Fruit fly (Drosophila melanogaster): Measurements from ENCODE around the gene TotM.

Gene TotM

dm6 chr2L:5367983-5368382, 38.3 kb downstream of the TotM start:
- TF ChIP-seq Snoo (tag; optimal IDR thresholded peaks at IDR 0.05), result no peak
- no peak for TF ChIP-seq CG9948 (tag; optimal IDR thresholded peaks at IDR 0.05)
- no peak for TF ChIP-seq CG34367 (tag; optimal IDR thresholded peaks at IDR 0.05)
- TF ChIP-seq CG8159 (tag; optimal IDR thresholded peaks at IDR 0.05), result no peak
- no peak for TF ChIP-seq CG8301 (tag; optimal IDR thresholded peaks at IDR 0.05)
- no peak for TF ChIP-seq CG13204 (GFP tag; optimal IDR thresholded peaks at IDR 0.05)
- no peak for TF ChIP-seq gl (tag; optimal IDR thresholded peaks at IDR 0.05)
- no peak for TF ChIP-seq fd96Ca (GFP tag; IDR thresholded peaks at IDR 0.05)
- no peak for TF ChIP-seq Ets98B (GFP tag; IDR thresholded peaks at IDR 0.05)
- no peak for TF ChIP-seq CG15710 (tag; optimal IDR thresholded peaks at IDR 0.05)
- no peak for TF ChIP-seq CG32121 (GFP tag; IDR thresholded peaks at IDR 0.05)
- TF ChIP-seq CG10348 (GFP tag; IDR thresholded peaks at IDR 0.05), result no peak

dm6 chr2L:5372552-5372951, 42.9 kb downstream of the TotM start:
- TF ChIP-seq CG15710 (tag; optimal IDR thresholded peaks at IDR 0.05), result peak; percentile 81
- TF ChIP-seq Pif1B (GFP tag; optimal IDR thresholded peaks at IDR 0.05), result peak; percentile 13
- TF ChIP-seq Pif1A (GFP tag; optimal IDR thresholded peaks at IDR 0.05), result peak; percentile 58
- TF ChIP-seq gl (tag; optimal IDR thresholded peaks at IDR 0.05), result peak; percentile 58
- TF ChIP-seq CG14655 (GFP tag; optimal IDR thresholded peaks at IDR 0.05), result peak; percentile 59
- TF ChIP-seq CG13204 (GFP tag; optimal IDR thresholded peaks at IDR 0.05), result peak; percentile 53
- TF ChIP-seq CG8301 (tag; optimal IDR thresholded peaks at IDR 0.05), result peak; percentile 17
- TF ChIP-seq CG9948 (tag; optimal IDR thresholded peaks at IDR 0.05), result peak; percentile 77
- TF ChIP-seq CG8159 (tag; optimal IDR thresholded peaks at IDR 0.05), result peak; percentile 82
- no peak for TF ChIP-seq Ets98B (GFP tag; IDR thresholded peaks at IDR 0.05)
- peak; percentile 84 for TF ChIP-seq CG34367 (tag; optimal IDR thresholded peaks at IDR 0.05)
- TF ChIP-seq CG17806 (tag; optimal IDR thresholded peaks at IDR 0.05), result peak; percentile 82
- peak; percentile 30 for TF ChIP-seq D1 (tag; optimal IDR thresholded peaks at IDR 0.05)
- peak; percentile 35; the same call in 1 of the 2 replicates for TF ChIP-seq CG12605 (GFP tag; IDR thresholded peaks at IDR 0.05)
- no peak for TF ChIP-seq EcR (GFP tag; optimal IDR thresholded peaks at IDR 0.05)
- TF ChIP-seq CG10348 (GFP tag; IDR thresholded peaks at IDR 0.05), result no peak
- TF ChIP-seq Snoo (tag; optimal IDR thresholded peaks at IDR 0.05), result no peak

- TF ChIP-seq Pif1B (GFP tag; optimal IDR thresholded peaks at IDR 0.05) (peak; percentile 18), CG10348 (GFP tag; IDR thresholded peaks at IDR 0.05) (no peak), CG9948 (tag; optimal IDR thresholded peaks at IDR 0.05) (peak; percentile 39), D1 (tag; optimal IDR thresholded peaks at IDR 0.05) (no peak), CG14655 (GFP tag; optimal IDR thresholded peaks at IDR 0.05) (peak; percentile 65), CG15710 (tag; optimal IDR thresholded peaks at IDR 0.05) (peak; percentile 33), CG17806 (tag; optimal IDR thresholded peaks at IDR 0.05) (peak; percentile 41), rn (GFP tag; IDR thresholded peaks at IDR 0.05) (no peak), CG8159 (tag; optimal IDR thresholded peaks at IDR 0.05) (peak; percentile 60), CG34367 (tag; optimal IDR thresholded peaks at IDR 0.05) (peak; percentile 9), EcR (GFP tag; optimal IDR thresholded peaks at IDR 0.05) (no peak)
These were observed 44.6 kb downstream of the TotM start for dm6 chr2L:5374216-5374615.

- no peak for TF ChIP-seq CG4496 (GFP tag; IDR thresholded peaks at IDR 0.05)
- TF ChIP-seq CG14655 (GFP tag; optimal IDR thresholded peaks at IDR 0.05), result no peak
- TF ChIP-seq Pif1B (GFP tag; optimal IDR thresholded peaks at IDR 0.05), result no peak
- TF ChIP-seq CG32121 (GFP tag; IDR thresholded peaks at IDR 0.05), result no peak
- TF ChIP-seq CG12605 (GFP tag; IDR thresholded peaks at IDR 0.05), result no peak
- TF ChIP-seq CG9948 (tag; optimal IDR thresholded peaks at IDR 0.05), result no peak
- no peak for TF ChIP-seq Snoo (tag; optimal IDR thresholded peaks at IDR 0.05)
- TF ChIP-seq CG15710 (tag; optimal IDR thresholded peaks at IDR 0.05), result no peak
- TF ChIP-seq EcR (GFP tag; optimal IDR thresholded peaks at IDR 0.05), result no peak
- TF ChIP-seq rn (GFP tag; IDR thresholded peaks at IDR 0.05), result no peak
- no peak for TF ChIP-seq CG8159 (tag; optimal IDR thresholded peaks at IDR 0.05)
- TF ChIP-seq fd96Ca (GFP tag; IDR thresholded peaks at IDR 0.05), result no peak
- no peak for TF ChIP-seq CG13204 (GFP tag; optimal IDR thresholded peaks at IDR 0.05)
- TF ChIP-seq Pif1A (GFP tag; optimal IDR thresholded peaks at IDR 0.05), result no peak
These were observed 45.3 kb downstream of the TotM start for dm6 chr2L:5374989-5375388.

DNA sequence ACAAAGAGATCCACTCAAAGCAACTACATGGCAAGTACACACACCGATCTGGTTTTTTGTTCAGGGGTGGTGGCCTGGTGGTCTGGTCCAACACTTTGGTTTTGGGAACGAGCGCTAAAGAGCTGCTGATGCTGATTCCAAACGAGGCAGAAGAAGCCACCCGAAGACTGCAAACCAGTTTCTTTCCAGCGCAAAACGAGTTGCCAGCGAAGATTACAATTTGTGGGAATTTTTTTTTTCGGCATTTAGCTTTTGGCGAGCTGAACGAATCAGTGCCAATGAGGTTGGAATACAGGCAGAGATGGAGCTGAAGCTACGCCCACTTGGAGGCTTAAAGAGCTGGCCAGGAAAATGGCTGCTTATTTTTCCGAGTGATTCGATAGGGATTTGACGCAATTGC, 46.8 kb downstream of the TotM start:
- no peak for TF ChIP-seq Pif1A (GFP tag; optimal IDR thresholded peaks at IDR 0.05)
- no peak for TF ChIP-seq CG8159 (tag; optimal IDR thresholded peaks at IDR 0.05)
- TF ChIP-seq gl (tag; optimal IDR thresholded peaks at IDR 0.05), result no peak
- TF ChIP-seq CG12605 (GFP tag; IDR thresholded peaks at IDR 0.05), result no peak
- no peak for TF ChIP-seq CG13204 (GFP tag; optimal IDR thresholded peaks at IDR 0.05)
- TF ChIP-seq CG4496 (GFP tag; IDR thresholded peaks at IDR 0.05), result no peak
- no peak for TF ChIP-seq CG8301 (tag; optimal IDR thresholded peaks at IDR 0.05)
- TF ChIP-seq Ets98B (GFP tag; IDR thresholded peaks at IDR 0.05), result no peak
- TF ChIP-seq EcR (GFP tag; optimal IDR thresholded peaks at IDR 0.05), result no peak
- TF ChIP-seq CG9948 (tag; optimal IDR thresholded peaks at IDR 0.05), result no peak
- TF ChIP-seq CG14655 (GFP tag; optimal IDR thresholded peaks at IDR 0.05), result no peak
- TF ChIP-seq fd96Ca (GFP tag; IDR thresholded peaks at IDR 0.05), result no peak
- TF ChIP-seq Snoo (tag; optimal IDR thresholded peaks at IDR 0.05), result no peak
- TF ChIP-seq CG32121 (GFP tag; IDR thresholded peaks at IDR 0.05), result no peak
- TF ChIP-seq CG10348 (GFP tag; IDR thresholded peaks at IDR 0.05), result no peak
- no peak for TF ChIP-seq rn (GFP tag; IDR thresholded peaks at IDR 0.05)
- no peak for TF ChIP-seq CG17806 (tag; optimal IDR thresholded peaks at IDR 0.05)
- TF ChIP-seq CG15710 (tag; optimal IDR thresholded peaks at IDR 0.05), result no peak

dm6 chr2L:5378829-5379228, 49.2 kb downstream of the TotM start:
- TF ChIP-seq CG14655 (GFP tag; optimal IDR thresholded peaks at IDR 0.05), result no peak
